ENCODE assay signal across 1 fruit fly cellular context in the genomic region with DNA sequence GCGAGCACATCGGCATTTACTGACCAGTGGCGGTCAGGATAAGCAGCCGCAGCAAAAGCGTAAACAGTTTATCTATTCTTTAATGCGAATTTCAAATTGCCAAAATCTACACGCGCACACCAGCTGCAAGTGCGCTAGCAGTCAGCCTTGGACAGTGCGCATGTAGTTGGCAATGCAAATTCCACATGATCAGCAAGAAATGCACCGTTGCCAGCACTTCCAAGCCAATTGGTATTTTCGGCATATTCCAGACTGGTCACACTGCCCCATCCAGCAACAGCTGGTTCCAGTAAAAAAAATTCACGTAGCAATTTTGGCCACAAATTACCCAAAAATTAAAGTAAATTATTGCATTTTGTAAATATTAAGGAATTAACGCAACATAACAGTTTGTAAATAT.
TF ChIP-seq lines count a peak whose summit lies in the region.

No protein-coding gene starts in this region.

TF ChIP-seq in whole organism, embryonic, 481 proteins besides CTCF, POLR2A, EP300 and RAD21 (continued from another document and continues in another):
- no peak for TF ChIP-seq CG31224 (GFP tag; IDR thresholded peaks at IDR 0.05; lab: Robert Waterston, UW)
- no peak for TF ChIP-seq NC2β (GFP tag; optimal IDR thresholded peaks at IDR 0.05; lab: Kevin White, UChicago)
- peak; percentile 64 for TF ChIP-seq sens (GFP tag; lab: Kevin White, UChicago)
- no peak for TF ChIP-seq pita (GFP tag; optimal IDR thresholded peaks at IDR 0.05; lab: Kevin White, UChicago)
- no peak for TF ChIP-seq Camta (GFP tag; optimal IDR thresholded peaks at IDR 0.05; lab: Kevin White, UChicago)
- TF ChIP-seq Six4 (GFP tag; optimal IDR thresholded peaks at IDR 0.05; lab: Kevin White, UChicago) = no peak
- TF ChIP-seq CG6765 (GFP tag; optimal IDR thresholded peaks at IDR 0.05; lab: Kevin White, UChicago) = no peak
- TF ChIP-seq CG17186 (GFP tag; optimal IDR thresholded peaks at IDR 0.05; lab: Kevin White, UChicago) = peak; percentile 93
- no peak for TF ChIP-seq CG7745 (tag; optimal IDR thresholded peaks at IDR 0.05; lab: Kevin White, UChicago)
- peak; percentile 64 for TF ChIP-seq trem (tag; optimal IDR thresholded peaks at IDR 0.05; lab: Kevin White, UChicago)
- TF ChIP-seq Antp (GFP tag; optimal IDR thresholded peaks at IDR 0.05; lab: Kevin White, UChicago) = no peak
- no peak for TF ChIP-seq NfI (GFP tag; optimal IDR thresholded peaks at IDR 0.05; lab: Kevin White, UChicago)
- peak; percentile 7 for TF ChIP-seq CG3065 (GFP tag; optimal IDR thresholded peaks at IDR 0.05; lab: Kevin White, UChicago)
- no peak for TF ChIP-seq ind (GFP tag; optimal IDR thresholded peaks at IDR 0.05; lab: Kevin White, UChicago)
- TF ChIP-seq CG10209 (GFP tag; optimal IDR thresholded peaks at IDR 0.05; lab: Kevin White, UChicago) = no peak
- TF ChIP-seq Ravus (GFP tag; IDR thresholded peaks at IDR 0.05; lab: Robert Waterston, UW) = no peak
- peak; percentile 52 for TF ChIP-seq lbe (GFP tag; optimal IDR thresholded peaks at IDR 0.05; lab: Kevin White, UChicago)
- TF ChIP-seq lov (optimal IDR thresholded peaks at IDR 0.05; lab: Kevin White, UChicago) = no peak
- TF ChIP-seq lov (GFP tag; IDR thresholded peaks at IDR 0.05; lab: Robert Waterston, UW) = no peak
- no peak for TF ChIP-seq C15 (GFP tag; IDR thresholded peaks at IDR 0.05; lab: Robert Waterston, UW)
- TF ChIP-seq CG2129 (GFP tag; IDR thresholded peaks at IDR 0.05; lab: Robert Waterston, UW; ENCODE audit: partially characterized antibody) = no peak
- TF ChIP-seq CG7357 (GFP tag; IDR thresholded peaks at IDR 0.05; lab: Robert Waterston, UW) = no peak
- no peak for TF ChIP-seq CG9817 (tag; optimal IDR thresholded peaks at IDR 0.05; lab: Kevin White, UChicago)
- TF ChIP-seq p53 (GFP tag; optimal IDR thresholded peaks at IDR 0.05; lab: Kevin White, UChicago) = peak; percentile 5
- no peak for TF ChIP-seq cas (GFP tag; IDR thresholded peaks at IDR 0.05; lab: Robert Waterston, UW)
- no peak for TF ChIP-seq ash1 (GFP tag; optimal IDR thresholded peaks at IDR 0.05; lab: Kevin White, UChicago)
- peak; percentile 19 for TF ChIP-seq CG2712 (tag; optimal IDR thresholded peaks at IDR 0.05; lab: Kevin White, UChicago)
- no peak for TF ChIP-seq HHEX (GFP tag; optimal IDR thresholded peaks at IDR 0.05; lab: Kevin White, UChicago)
- no peak for TF ChIP-seq CG6689 (GFP tag; IDR thresholded peaks at IDR 0.05; lab: Robert Waterston, UW)
- peak; percentile 35 for TF ChIP-seq CG7987 (GFP tag; optimal IDR thresholded peaks at IDR 0.05; lab: Kevin White, UChicago)
- TF ChIP-seq her (GFP tag; optimal IDR thresholded peaks at IDR 0.05; lab: Kevin White, UChicago) = peak; percentile 49
- TF ChIP-seq YL-1 (GFP tag; optimal IDR thresholded peaks at IDR 0.05; lab: Kevin White, UChicago) = peak; percentile 49
- no peak for TF ChIP-seq CG11560 (tag; IDR thresholded peaks at IDR 0.05; lab: Robert Waterston, UW)
- TF ChIP-seq CG4707 (GFP tag; optimal IDR thresholded peaks at IDR 0.05; lab: Kevin White, UChicago) = no peak
- TF ChIP-seq CG8924 (tag; optimal IDR thresholded peaks at IDR 0.05; lab: Kevin White, UChicago) = peak; percentile 37
- TF ChIP-seq dati (GFP tag; IDR thresholded peaks at IDR 0.05; lab: Robert Waterston, UW) = no peak
- no peak for TF ChIP-seq CG17359 (tag; optimal IDR thresholded peaks at IDR 0.05; lab: Kevin White, UChicago)
- TF ChIP-seq CG30431 (GFP tag; optimal IDR thresholded peaks at IDR 0.05; lab: Kevin White, UChicago) = no peak
- no peak for TF ChIP-seq cato (GFP tag; optimal IDR thresholded peaks at IDR 0.05; lab: Kevin White, UChicago; ENCODE audit: borderline replicate concordance)
- peak; percentile 4 for TF ChIP-seq shn (GFP tag; optimal IDR thresholded peaks at IDR 0.05; lab: Kevin White, UChicago)
- TF ChIP-seq Gug (GFP tag; IDR thresholded peaks at IDR 0.05; lab: Robert Waterston, UW) = no peak
- no peak for TF ChIP-seq CG13123 (GFP tag; optimal IDR thresholded peaks at IDR 0.05; lab: Kevin White, UChicago)
- TF ChIP-seq gt (GFP tag; IDR thresholded peaks at IDR 0.05; lab: Robert Waterston, UW) = no peak
- TF ChIP-seq CG15601 (tag; optimal IDR thresholded peaks at IDR 0.05; lab: Kevin White, UChicago) = no peak
- no peak for TF ChIP-seq CG6254 (GFP tag; optimal IDR thresholded peaks at IDR 0.05; lab: Kevin White, UChicago)
- no peak for TF ChIP-seq Hey (tag; optimal IDR thresholded peaks at IDR 0.05; lab: Kevin White, UChicago)
- no peak for TF ChIP-seq CG11723 (GFP tag; optimal IDR thresholded peaks at IDR 0.05; lab: Kevin White, UChicago)
- peak; percentile 16 for TF ChIP-seq CG8290 (GFP tag; optimal IDR thresholded peaks at IDR 0.05; lab: Kevin White, UChicago)
- TF ChIP-seq CG8290 (tag; optimal IDR thresholded peaks at IDR 0.05; lab: Kevin White, UChicago) = peak in 1 of 2 experiments; percentile 78
- no peak for TF ChIP-seq CG11398 (GFP tag; optimal IDR thresholded peaks at IDR 0.05; lab: Kevin White, UChicago)
- no peak for TF ChIP-seq pb (GFP tag; optimal IDR thresholded peaks at IDR 0.05; lab: Kevin White, UChicago)
- TF ChIP-seq CG6791 (GFP tag; IDR thresholded peaks at IDR 0.05; lab: Robert Waterston, UW; ENCODE audit: partially characterized antibody) = no peak
- no peak for TF ChIP-seq Vsx1 (GFP tag; optimal IDR thresholded peaks at IDR 0.05; lab: Kevin White, UChicago)
- TF ChIP-seq PHDP (tag; optimal IDR thresholded peaks at IDR 0.05; lab: Kevin White, UChicago) = peak; percentile 8
- no peak for TF ChIP-seq az2 (GFP tag; optimal IDR thresholded peaks at IDR 0.05; lab: Kevin White, UChicago)
- TF ChIP-seq nerfin-1 (tag; optimal IDR thresholded peaks at IDR 0.05; lab: Kevin White, UChicago) = peak; percentile 23
- TF ChIP-seq CG8388 (GFP tag; optimal IDR thresholded peaks at IDR 0.05; lab: Kevin White, UChicago) = no peak
- peak; percentile 48 for TF ChIP-seq lilli (GFP tag; optimal IDR thresholded peaks at IDR 0.05; lab: Kevin White, UChicago)
- no peak for TF ChIP-seq CG2678 (tag; optimal IDR thresholded peaks at IDR 0.05; lab: Kevin White, UChicago)
- no peak for TF ChIP-seq HLH54F (GFP tag; optimal IDR thresholded peaks at IDR 0.05; lab: Kevin White, UChicago)
- no peak for TF ChIP-seq sob (GFP tag; IDR thresholded peaks at IDR 0.05; lab: Robert Waterston, UW)
- no peak for TF ChIP-seq CG17912 (GFP tag; optimal IDR thresholded peaks at IDR 0.05; lab: Kevin White, UChicago)
- peak; percentile 70 for TF ChIP-seq CG14710 (tag; optimal IDR thresholded peaks at IDR 0.05; lab: Kevin White, UChicago)
- TF ChIP-seq stwl (tag; optimal IDR thresholded peaks at IDR 0.05; lab: Kevin White, UChicago) = peak; percentile 77
- TF ChIP-seq B-H1 (GFP tag; IDR thresholded peaks at IDR 0.05; lab: Robert Waterston, UW) = no peak
- TF ChIP-seq Chrac-16 (GFP tag; optimal IDR thresholded peaks at IDR 0.05; lab: Kevin White, UChicago) = no peak
- TF ChIP-seq ap (GFP tag; IDR thresholded peaks at IDR 0.05; lab: Robert Waterston, UW) = no peak
- TF ChIP-seq CG14965 (GFP tag; optimal IDR thresholded peaks at IDR 0.05; lab: Kevin White, UChicago; ENCODE audit: borderline replicate concordance) = no peak
- TF ChIP-seq Nf-YC (tag; optimal IDR thresholded peaks at IDR 0.05; lab: Kevin White, UChicago) = no peak
- TF ChIP-seq CG11456 (GFP tag; IDR thresholded peaks at IDR 0.05; lab: Robert Waterston, UW) = no peak
- TF ChIP-seq CG10321 (GFP tag; IDR thresholded peaks at IDR 0.05; lab: Robert Waterston, UW) = no peak
- no peak for TF ChIP-seq Atf3 (GFP tag; optimal IDR thresholded peaks at IDR 0.05; lab: Kevin White, UChicago)
- TF ChIP-seq sna (GFP tag; IDR thresholded peaks at IDR 0.05; lab: Robert Waterston, UW; ENCODE audit: partially characterized antibody) = no peak
- no peak for TF ChIP-seq exex (tag; optimal IDR thresholded peaks at IDR 0.05; lab: Kevin White, UChicago)
- no peak for TF ChIP-seq CG6654 (GFP tag; optimal IDR thresholded peaks at IDR 0.05; lab: Kevin White, UChicago)
- no peak for TF ChIP-seq gsb-n (tag; optimal IDR thresholded peaks at IDR 0.05; lab: Kevin White, UChicago)
- no peak for TF ChIP-seq caup (GFP tag; optimal IDR thresholded peaks at IDR 0.05; lab: Kevin White, UChicago; ENCODE audit: severe bottlenecking)
- no peak for TF ChIP-seq schlank (tag; optimal IDR thresholded peaks at IDR 0.05; lab: Kevin White, UChicago)
- peak; percentile 42 for TF ChIP-seq kay (GFP tag; optimal IDR thresholded peaks at IDR 0.05; lab: Kevin White, UChicago)
- TF ChIP-seq Xbp1 (GFP tag; optimal IDR thresholded peaks at IDR 0.05; lab: Kevin White, UChicago) = peak; percentile 25
- no peak for TF ChIP-seq Ets65A (GFP tag; lab: Kevin White, UChicago)
- TF ChIP-seq CG8359 (GFP tag; optimal IDR thresholded peaks at IDR 0.05; lab: Kevin White, UChicago; ENCODE audit: borderline replicate concordance) = no peak
- no peak for TF ChIP-seq Mad (GFP tag; optimal IDR thresholded peaks at IDR 0.05; lab: Kevin White, UChicago)
- TF ChIP-seq scrt (GFP tag; optimal IDR thresholded peaks at IDR 0.05; lab: Kevin White, UChicago) = peak; percentile 85
- peak; percentile 85 for TF ChIP-seq CG33213 (GFP tag; optimal IDR thresholded peaks at IDR 0.05; lab: Kevin White, UChicago)
- no peak for TF ChIP-seq Blimp-1 (GFP tag; optimal IDR thresholded peaks at IDR 0.05; lab: Kevin White, UChicago)
- TF ChIP-seq Dip3 (GFP tag; optimal IDR thresholded peaks at IDR 0.05; lab: Kevin White, UChicago) = peak; percentile 90
- no peak for TF ChIP-seq Adf1 (GFP tag; IDR thresholded peaks at IDR 0.05; lab: Robert Waterston, UW)
- TF ChIP-seq maf-S (GFP tag; optimal IDR thresholded peaks at IDR 0.05; lab: Kevin White, UChicago) = peak; percentile 9
- no peak for TF ChIP-seq Nf-YB (GFP tag; optimal IDR thresholded peaks at IDR 0.05; lab: Kevin White, UChicago)
- no peak for TF ChIP-seq CG10274 (GFP tag; optimal IDR thresholded peaks at IDR 0.05; lab: Kevin White, UChicago)
- TF ChIP-seq salm (tag; optimal IDR thresholded peaks at IDR 0.05; lab: Kevin White, UChicago) = no peak
- no peak for TF ChIP-seq CG17328 (GFP tag; IDR thresholded peaks at IDR 0.05; lab: Robert Waterston, UW)
- no peak for TF ChIP-seq CG10979 (tag; optimal IDR thresholded peaks at IDR 0.05; lab: Kevin White, UChicago)
- no peak for TF ChIP-seq CG17568 (GFP tag; optimal IDR thresholded peaks at IDR 0.05; lab: Kevin White, UChicago)
- peak; percentile 78 to 96 for TF ChIP-seq crp (GFP tag; optimal IDR thresholded peaks at IDR 0.05; lab: Kevin White, UChicago)
- TF ChIP-seq MESR4 (GFP tag; optimal IDR thresholded peaks at IDR 0.05; lab: Kevin White, UChicago) = peak; percentile 63
- TF ChIP-seq CG9215 (GFP tag; IDR thresholded peaks at IDR 0.05; lab: Robert Waterston, UW) = no peak
- TF ChIP-seq CG17385 (GFP tag; optimal IDR thresholded peaks at IDR 0.05; lab: Kevin White, UChicago) = no peak
- peak; percentile 64 for TF ChIP-seq Abd-B (GFP tag; optimal IDR thresholded peaks at IDR 0.05; lab: Kevin White, UChicago)
- no peak for TF ChIP-seq CG7786 (GFP tag; optimal IDR thresholded peaks at IDR 0.05; lab: Kevin White, UChicago)
- no peak for TF ChIP-seq CG3281 (GFP tag; optimal IDR thresholded peaks at IDR 0.05; lab: Kevin White, UChicago)
- no peak for TF ChIP-seq Nf-YA (GFP tag; IDR thresholded peaks at IDR 0.05; lab: Robert Waterston, UW)
- TF ChIP-seq Kr (GFP tag; optimal IDR thresholded peaks at IDR 0.05; lab: Kevin White, UChicago) = no peak
- TF ChIP-seq Lhr (GFP tag; optimal IDR thresholded peaks at IDR 0.05; lab: Kevin White, UChicago) = peak; percentile 88
- TF ChIP-seq Asciz (GFP tag; optimal IDR thresholded peaks at IDR 0.05; lab: Kevin White, UChicago) = no peak
- TF ChIP-seq grn (GFP tag; optimal IDR thresholded peaks at IDR 0.05; lab: Kevin White, UChicago) = no peak
- TF ChIP-seq CG1024 (GFP tag; IDR thresholded peaks at IDR 0.05; lab: Robert Waterston, UW) = no peak
- TF ChIP-seq CG34422 (GFP tag; IDR thresholded peaks at IDR 0.05; lab: Robert Waterston, UW) = no peak
- TF ChIP-seq CG6854 (GFP tag; optimal IDR thresholded peaks at IDR 0.05; lab: Kevin White, UChicago) = no peak
- TF ChIP-seq chn (GFP tag; optimal IDR thresholded peaks at IDR 0.05; lab: Kevin White, UChicago) = peak; percentile 45
- no peak for TF ChIP-seq CG32772 (GFP tag; IDR thresholded peaks at IDR 0.05; lab: Robert Waterston, UW)
- no peak for TF ChIP-seq bbx (GFP tag; IDR thresholded peaks at IDR 0.05; lab: Robert Waterston, UW; ENCODE audit: partially characterized antibody)
- TF ChIP-seq CG7928 (GFP tag; optimal IDR thresholded peaks at IDR 0.05; lab: Kevin White, UChicago) = peak; percentile 18
- no peak for TF ChIP-seq Lpt (GFP tag; optimal IDR thresholded peaks at IDR 0.05; lab: Kevin White, UChicago)
- no peak for TF ChIP-seq vnd (GFP tag; IDR thresholded peaks at IDR 0.05; lab: Robert Waterston, UW; ENCODE audit: partially characterized antibody)
- TF ChIP-seq mld (GFP tag; IDR thresholded peaks at IDR 0.05; lab: Robert Waterston, UW; ENCODE audit: partially characterized antibody) = no peak
- no peak for TF ChIP-seq gem (tag; optimal IDR thresholded peaks at IDR 0.05; lab: Kevin White, UChicago)
- TF ChIP-seq CG18764 (GFP tag; optimal IDR thresholded peaks at IDR 0.05; lab: Kevin White, UChicago) = no peak
- no peak for TF ChIP-seq CG13775 (GFP tag; optimal IDR thresholded peaks at IDR 0.05; lab: Kevin White, UChicago)
- peak; percentile 4 for TF ChIP-seq CG13624 (GFP tag; optimal IDR thresholded peaks at IDR 0.05; lab: Kevin White, UChicago)
- peak; percentile 84 for TF ChIP-seq HmgZ (tag; optimal IDR thresholded peaks at IDR 0.05; lab: Kevin White, UChicago)
- TF ChIP-seq ac (GFP tag; optimal IDR thresholded peaks at IDR 0.05; lab: Kevin White, UChicago) = no peak
- TF ChIP-seq eyg (GFP tag; optimal IDR thresholded peaks at IDR 0.05; lab: Kevin White, UChicago) = no peak
- TF ChIP-seq CG15479 (GFP tag; optimal IDR thresholded peaks at IDR 0.05; lab: Kevin White, UChicago) = no peak
- no peak for TF ChIP-seq yki (optimal IDR thresholded peaks at IDR 0.05; lab: Kevin White, UChicago)
- TF ChIP-seq CG16815 (GFP tag; optimal IDR thresholded peaks at IDR 0.05; lab: Kevin White, UChicago) = no peak
- peak in 1 of 2 experiments; percentile 54 for TF ChIP-seq Pdp1 (GFP tag; optimal IDR thresholded peaks at IDR 0.05; lab: Kevin White, UChicago)
- no peak for TF ChIP-seq CG3726 (GFP tag; IDR thresholded peaks at IDR 0.05; lab: Robert Waterston, UW)
- peak; percentile 43 for TF ChIP-seq zen (tag; optimal IDR thresholded peaks at IDR 0.05; lab: Kevin White, UChicago)
- no peak for TF ChIP-seq ttk (GFP tag; IDR thresholded peaks at IDR 0.05; lab: Robert Waterston, UW)
- TF ChIP-seq CG1602 (GFP tag; optimal IDR thresholded peaks at IDR 0.05; lab: Kevin White, UChicago) = no peak
- peak; percentile 77 for TF ChIP-seq CG4617 (GFP tag; optimal IDR thresholded peaks at IDR 0.05; lab: Kevin White, UChicago; ENCODE audit: borderline replicate concordance)
